Worm (Caenorhabditis elegans) whole organism, L2 larva: ENCODE results near the gene R08F11.1.

Experiments used
- C34F6.9 ChIP-seq: fragments of 150-350 bp; optimal IDR thresholded peaks from 2 replicates; lab custom pipeline; 2014; ENCODE audit warnings: missing biosample characterization, missing genetic modification characterization
- F13H6.1 ChIP-seq: sonication (generic microtip); optimal IDR thresholded peaks from 2 replicates; lab custom pipeline; 2016; ENCODE audit warnings: missing genetic modification characterization, missing compliant biosample characterization
- R02D3.7 ChIP-seq: fragments of 150-350 bp; optimal IDR thresholded peaks from 2 replicates; lab custom pipeline; 2014; ENCODE audit warnings: missing biosample characterization, missing genetic modification characterization
- ZK546.5 ChIP-seq: sonication (generic microtip); optimal IDR thresholded peaks from 2 replicates; lab custom pipeline; 2017; ENCODE audit warnings: missing biosample characterization, missing genetic modification characterization
- alr-1 ChIP-seq: fragments of 150-350 bp; optimal IDR thresholded peaks from 2 replicates; lab custom pipeline; 2014; ENCODE audit warnings: missing biosample characterization, missing genetic modification characterization
- aly-2 ChIP-seq: fragments of 150-350 bp; optimal IDR thresholded peaks from 2 replicates; lab custom pipeline; 2014; ENCODE audit warnings: missing biosample characterization, missing genetic modification characterization
- blmp-1 ChIP-seq: sonication (generic microtip); optimal IDR thresholded peaks from 2 replicates; lab custom pipeline; 2017; ENCODE audit warnings: missing genetic modification characterization, mild to moderate bottlenecking, missing compliant biosample characterization, antibody characterized with exemption, moderate library complexity; ENCODE audit not compliant: insufficient read depth
- ceh-82 ChIP-seq: fragments of 150-350 bp; optimal IDR thresholded peaks from 2 replicates; lab custom pipeline; 2014; ENCODE audit warnings: missing biosample characterization, missing genetic modification characterization
- egl-27 ChIP-seq: sonication (generic microtip); optimal IDR thresholded peaks from 3 replicates; lab custom pipeline; 2017; ENCODE audit warnings: missing biosample characterization, missing genetic modification reagents, missing genetic modification characterization
- elt-3 ChIP-seq: sonication (generic microtip); optimal IDR thresholded peaks from 2 replicates; lab custom pipeline; 2017; ENCODE audit warnings: missing biosample characterization, missing genetic modification characterization
- fos-1 ChIP-seq: fragments of 150-350 bp; optimal IDR thresholded peaks from 2 replicates; lab custom pipeline; 2014; ENCODE audit warnings: missing biosample characterization, missing genetic modification characterization
- gmeb-1 ChIP-seq: fragments of 150-350 bp; optimal IDR thresholded peaks from 2 replicates; lab custom pipeline; 2014; ENCODE audit warnings: missing biosample characterization, missing genetic modification characterization
- lin-11 ChIP-seq: fragments of 150-350 bp; sonication (generic microtip); optimal IDR thresholded peaks from 2 replicates; lab custom pipeline; 2014; ENCODE audit warnings: missing biosample characterization, missing genetic modification characterization, inconsistent platforms, mixed read lengths
- lsy-2 ChIP-seq, 2 experiments: fragments of 150-350 bp in 1 of 2; sonication (generic microtip) in 1 of 2; optimal IDR thresholded peaks; 2 replicates each; lab custom pipeline; 2014 to 2017; ENCODE audit warnings: missing biosample characterization in 2 of 2, missing genetic modification characterization in 2 of 2
- mab-5 ChIP-seq: fragments of 150-350 bp; optimal IDR thresholded peaks from 2 replicates; lab custom pipeline; 2014; ENCODE audit warnings: missing biosample characterization, missing genetic modification characterization
- mdl-1 ChIP-seq, 2 experiments: fragments of 150-350 bp in 1 of 2; sonication (generic microtip) in 1 of 2; optimal IDR thresholded peaks; 2 replicates each; lab custom pipeline; 2017; ENCODE audit warnings: missing biosample characterization in 2 of 2, missing genetic modification characterization in 2 of 2
- nhr-10 ChIP-seq: sonication (generic microtip); optimal IDR thresholded peaks from 2 replicates; lab custom pipeline; 2017; ENCODE audit warnings: missing biosample characterization, missing genetic modification characterization
- nhr-11 ChIP-seq: fragments of 150-350 bp; optimal IDR thresholded peaks from 2 replicates; lab custom pipeline; 2014; ENCODE audit warnings: missing biosample characterization, missing genetic modification characterization
- nhr-129 ChIP-seq: fragments of 150-350 bp; optimal IDR thresholded peaks from 2 replicates; lab custom pipeline; 2014; ENCODE audit warnings: missing biosample characterization, missing genetic modification characterization
- nhr-23 ChIP-seq: fragments of 150-350 bp; optimal IDR thresholded peaks from 2 replicates; lab custom pipeline; 2014; ENCODE audit warnings: missing biosample characterization, missing genetic modification reagents, missing genetic modification characterization
- nhr-237 ChIP-seq: fragments of 150-350 bp; optimal IDR thresholded peaks from 2 replicates; lab custom pipeline; 2014; ENCODE audit warnings: missing biosample characterization, missing genetic modification characterization
- nhr-25 ChIP-seq: fragments of 150-350 bp; sonication (generic microtip); optimal IDR thresholded peaks from 3 replicates; lab custom pipeline; 2014; ENCODE audit warnings: missing biosample characterization, missing genetic modification characterization
- nhr-6 ChIP-seq: fragments of 150-350 bp; optimal IDR thresholded peaks from 2 replicates; lab custom pipeline; 2014; ENCODE audit warnings: missing biosample characterization, missing genetic modification characterization
- nhr-77 ChIP-seq: fragments of 150-350 bp; optimal IDR thresholded peaks from 2 replicates; lab custom pipeline; 2014; ENCODE audit warnings: missing biosample characterization, missing genetic modification characterization
- peb-1 ChIP-seq: fragments of 150-350 bp; optimal IDR thresholded peaks from 2 replicates; lab custom pipeline; 2014; ENCODE audit warnings: missing biosample characterization, missing genetic modification characterization
- sem-4 ChIP-seq: fragments of 150-350 bp; optimal IDR thresholded peaks from 2 replicates; lab custom pipeline; 2014; ENCODE audit warnings: missing biosample characterization, missing genetic modification reagents, missing genetic modification characterization
- sma-3 ChIP-seq: sonication (generic microtip); optimal IDR thresholded peaks from 2 replicates; lab custom pipeline; 2016; ENCODE audit warnings: missing genetic modification reagents, missing genetic modification characterization, missing compliant biosample characterization
- sma-9 ChIP-seq, 2 experiments: fragments of 150-350 bp in 1 of 2; sonication (generic microtip) in 1 of 2; optimal IDR thresholded peaks; 2 replicates each; lab custom pipeline; 2014 to 2016; ENCODE audit warnings: missing genetic modification characterization in 2 of 2, mild to moderate bottlenecking in 1 of 2, missing biosample characterization in 1 of 2, missing compliant biosample characterization in 1 of 2, missing genetic modification reagents in 1 of 2, moderate library complexity in 1 of 2
- snpc-4 ChIP-seq: fragments of 150-350 bp; optimal IDR thresholded peaks from 2 replicates; lab custom pipeline; 2014; ENCODE audit warnings: missing biosample characterization, missing genetic modification characterization
- unc-39 ChIP-seq: fragments of 150-350 bp; optimal IDR thresholded peaks from 2 replicates; lab custom pipeline; 2014; ENCODE audit warnings: missing biosample characterization, missing genetic modification characterization
- unc-55 ChIP-seq: fragments of 150-350 bp; sonication (generic microtip); optimal IDR thresholded peaks from 3 replicates; lab custom pipeline; 2014; ENCODE audit warnings: missing biosample characterization, missing genetic modification reagents, missing genetic modification characterization
- zag-1 ChIP-seq: fragments of 150-350 bp; optimal IDR thresholded peaks from 2 replicates; lab custom pipeline; 2014; ENCODE audit warnings: missing biosample characterization, missing genetic modification characterization
- ztf-1 ChIP-seq: fragments of 200-800 bp; sonication (Bioruptor generic); conservative IDR thresholded peaks from 2 replicates; pipeline ENCODE4 v1.3.6; 2022; ENCODE audit warnings: missing genetic modification characterization, missing compliant biosample characterization
- ztf-11 ChIP-seq: sonication (generic microtip); optimal IDR thresholded peaks from 2 replicates; lab custom pipeline; 2017; ENCODE audit warnings: missing biosample characterization, missing genetic modification characterization
- ztf-4 ChIP-seq: fragments of 150-350 bp; optimal IDR thresholded peaks from 2 replicates; lab custom pipeline; 2014; ENCODE audit warnings: missing biosample characterization, missing genetic modification characterization

Gene R08F11.1

ce11 chrV:3801787-3802417, 17.9 kb upstream of the R08F11.1 start:
- TF ChIP-seq blmp-1 (tag; lab: Kevin White, UChicago) (no peak), ceh-82 (tag; lab: Kevin White, UChicago) (no peak), sma-3 (no peak), peb-1 (no peak), nhr-11 (tag; lab: Kevin White, UChicago) (no peak)

DNA sequence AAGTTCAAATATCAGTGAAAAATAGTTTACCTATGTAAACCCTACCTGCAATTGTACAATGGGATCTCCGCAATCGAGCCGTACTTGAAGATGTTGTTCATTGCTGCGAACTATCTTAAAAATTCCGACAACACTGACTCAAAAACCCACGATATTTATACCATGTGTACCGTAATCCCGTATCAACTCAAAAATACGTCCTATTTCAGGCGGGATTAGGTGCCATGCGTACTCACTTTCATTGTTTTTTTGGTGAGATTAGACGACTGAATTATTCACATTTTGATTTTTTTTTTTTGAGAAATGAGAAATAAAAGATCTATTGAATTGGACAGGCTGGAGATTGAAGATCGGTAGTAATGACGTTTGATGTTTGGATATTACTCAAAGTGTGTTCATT, 16.4 kb upstream of the R08F11.1 start, which contains the start of gene srt-30:
Gene srt-30 (minus strand): TSS at position 101 of the 400 bp plus-strand sequence.
- TF ChIP-seq ceh-82 (tag; lab: Kevin White, UChicago): no peak
- no peak for TF ChIP-seq fos-1 (tag; lab: Kevin White, UChicago)
- no peak for TF ChIP-seq lin-11 (tag; lab: Kevin White, UChicago)
- TF ChIP-seq nhr-23 (tag; lab: Kevin White, UChicago): no peak
- TF ChIP-seq, all 48 proteins: peak for 0

ce11 chrV:3799737-3800136, 15.7 kb upstream of the R08F11.1 start:
- TF ChIP-seq aly-2 (tag; lab: Kevin White, UChicago) (no peak), ceh-82 (tag; lab: Kevin White, UChicago) (no peak), F13H6.1 (tag; lab: Kevin White, UChicago) (no peak), peb-1 (no peak), ztf-1 (GFP tag; lab: Robert Waterston, UW) (no peak), C34F6.9 (no peak)
- TF ChIP-seq, all 48 proteins: peak for 0

DNA sequence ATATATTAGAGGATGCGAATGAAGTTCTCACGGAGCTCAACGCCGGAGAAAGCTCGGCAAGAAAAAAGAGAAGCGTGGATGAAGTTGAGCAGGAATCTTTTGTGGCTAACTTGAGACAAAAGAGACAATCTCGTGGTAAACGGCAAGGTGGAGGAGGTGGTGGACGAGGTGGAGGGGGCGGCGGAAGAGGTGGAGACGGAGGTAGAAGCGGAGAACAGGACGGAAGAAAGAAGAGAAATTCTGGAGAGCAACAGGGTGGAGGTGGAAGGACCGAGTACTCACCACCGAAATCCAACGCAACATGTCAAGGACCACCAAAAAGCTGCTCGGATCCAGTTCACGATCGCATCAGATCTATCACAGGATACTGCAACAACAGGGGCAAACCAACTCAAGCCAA, 6.4 kb upstream of the R08F11.1 start:
- TF ChIP-seq elt-3 (tag; lab: Kevin White, UChicago): no peak
- no peak for TF ChIP-seq R02D3.7 (tag; lab: Kevin White, UChicago)
- no peak for TF ChIP-seq fos-1 (tag; lab: Kevin White, UChicago)
- TF ChIP-seq nhr-77 (tag; lab: Kevin White, UChicago): no peak
- TF ChIP-seq nhr-25 (tag; lab: Kevin White, UChicago): no peak
- TF ChIP-seq mdl-1 (tag; optimal IDR thresholded peaks at IDR 0.05; lab: Kevin White, UChicago): no peak
- no peak for TF ChIP-seq zag-1 (tag; lab: Kevin White, UChicago)
- no peak for TF ChIP-seq nhr-11 (tag; lab: Kevin White, UChicago)
- no peak for TF ChIP-seq ceh-82 (tag; lab: Kevin White, UChicago)
- no peak for TF ChIP-seq egl-27
- no peak for TF ChIP-seq lsy-2 (tag; optimal IDR thresholded peaks at IDR 0.05; lab: Kevin White, UChicago)
- TF ChIP-seq mab-5: no peak
- no peak for TF ChIP-seq lin-11 (tag; lab: Kevin White, UChicago)
- TF ChIP-seq C34F6.9: no peak

ce11 chrV:3789770-3790169, 5.8 kb upstream of the R08F11.1 start, which contains the start of gene R08F11.7:
R08F11.7 (plus strand) TSS chrV:3790070.
- TF ChIP-seq nhr-237: no peak
- no peak for TF ChIP-seq nhr-23 (tag; lab: Kevin White, UChicago)
- no peak for TF ChIP-seq nhr-129
- TF ChIP-seq nhr-11 (tag; lab: Kevin White, UChicago): no peak
- no peak for TF ChIP-seq sem-4 (tag; lab: Kevin White, UChicago)
- no peak for TF ChIP-seq nhr-10
- TF ChIP-seq unc-55 (GFP tag; lab: Kevin White, UChicago): no peak
- TF ChIP-seq nhr-77 (tag; lab: Kevin White, UChicago): no peak
- TF ChIP-seq ztf-1 (GFP tag; lab: Robert Waterston, UW): no peak
- no peak for TF ChIP-seq ceh-82 (tag; lab: Kevin White, UChicago)
- no peak for TF ChIP-seq mdl-1 (tag; optimal IDR thresholded peaks at IDR 0.05; lab: Kevin White, UChicago)

DNA sequence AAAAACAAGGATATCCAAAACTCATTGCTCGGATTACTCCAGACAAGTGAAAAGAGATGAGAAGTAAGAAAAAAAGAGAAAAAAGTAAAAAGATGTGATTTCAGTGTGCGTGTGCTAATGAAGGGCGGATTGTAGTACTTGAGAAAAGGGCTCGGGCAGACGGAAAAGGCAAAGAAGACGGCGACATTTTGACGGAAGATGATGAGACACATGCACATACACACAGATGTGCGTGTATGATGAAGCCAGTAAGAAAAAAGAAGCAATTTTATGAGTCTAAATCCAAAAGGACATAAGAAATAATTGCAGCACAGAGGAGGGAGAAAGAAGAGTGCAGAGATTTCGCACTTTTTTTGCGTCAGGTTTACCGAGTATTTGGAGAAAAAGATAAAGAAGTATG, 4.5 kb upstream of the R08F11.1 start:
- no peak for TF ChIP-seq egl-27
- TF ChIP-seq nhr-129: no peak
- TF ChIP-seq nhr-23 (tag; lab: Kevin White, UChicago): no peak
- TF ChIP-seq C34F6.9: peak; percentile 21

- TF ChIP-seq mab-5 (no peak), ztf-11 (tag; lab: Kevin White, UChicago) (no peak), sma-9 (GFP tag; optimal IDR thresholded peaks at IDR 0.05; lab: Kevin White, UChicago) (peak; percentile 31), sma-9 (tag; optimal IDR thresholded peaks at IDR 0.05; lab: Kevin White, UChicago) (no peak), mdl-1 (tag; optimal IDR thresholded peaks at IDR 0.05; lab: Kevin White, UChicago) (no peak), nhr-11 (tag; lab: Kevin White, UChicago) (no peak), ZK546.5 (tag; lab: Kevin White, UChicago) (no peak), gmeb-1 (tag; lab: Kevin White, UChicago) (peak; percentile 49), snpc-4 (tag; lab: Kevin White, UChicago) (no peak), F13H6.1 (tag; lab: Kevin White, UChicago) (no peak), fos-1 (tag; lab: Kevin White, UChicago) (peak; percentile 61), nhr-129 (peak; percentile 16), ztf-4 (no peak), ztf-1 (GFP tag; lab: Robert Waterston, UW) (no peak), ceh-82 (tag; lab: Kevin White, UChicago) (no peak), alr-1 (no peak), unc-39 (tag; lab: Kevin White, UChicago) (no peak), nhr-6 (tag; lab: Kevin White, UChicago) (no peak)
- TF ChIP-seq, all 48 proteins: peak for 4
Measured at ce11 chrV:3776946-3777345, 7.1 kb downstream of the R08F11.1 start.
